Fruit fly (Drosophila melanogaster) whole organism, wandering third instar larva: ENCODE results near the gene CG16959.

ENCODE experiments used
- Abd-B ChIP-seq: fragments of >200 bp; optimal IDR thresholded peaks from 2 replicates; lab custom pipeline; 2017; ENCODE audit warnings: missing biosample characterization, missing genetic modification characterization
- CG32264 ChIP-seq: fragments of 200-800 bp; sonication (Bioruptor generic); optimal IDR thresholded peaks from 2 replicates; lab custom pipeline; 2016; ENCODE audit warnings: missing biosample characterization, missing genetic modification characterization
- Hr83 ChIP-seq: fragments of 200-300 bp; sonication (Bioruptor generic); optimal IDR thresholded peaks from 2 replicates; lab custom pipeline; 2016; ENCODE audit warnings: missing biosample characterization, mild to moderate bottlenecking, missing genetic modification characterization, moderate library complexity; ENCODE audit not compliant: poor library complexity, severe bottlenecking
- Myc ChIP-seq: fragments of >200 bp; optimal IDR thresholded peaks from 2 replicates; lab custom pipeline; 2017
- Rel ChIP-seq, 2 experiments: fragments of 200-800 bp; sonication (Bioruptor generic) in 1 of 2; optimal IDR thresholded peaks; 2 replicates in 1 of 2; 3 replicates in 1 of 2; lab custom pipeline; 2016 to 2019; ENCODE audit warnings: mild to moderate bottlenecking in 2 of 2, missing biosample characterization in 2 of 2, missing genetic modification characterization in 2 of 2, moderate library complexity in 1 of 2
- Vsx2 ChIP-seq: fragments of 200-300, 225-300 bp; sonication (Bioruptor generic); optimal IDR thresholded peaks from 2 replicates; lab custom pipeline; 2018; ENCODE audit warnings: missing biosample characterization, missing genetic modification characterization; ENCODE audit not compliant: partially characterized antibody
- dmrt93B ChIP-seq: fragments of 200-800 bp; sonication (Bioruptor generic); optimal IDR thresholded peaks from 2 replicates; lab custom pipeline; 2018; ENCODE audit warnings: missing biosample characterization, mild to moderate bottlenecking, missing genetic modification characterization
- h ChIP-seq: fragments of 200-800 bp; sonication (Bioruptor generic); optimal IDR thresholded peaks from 3 replicates; lab custom pipeline; 2016; ENCODE audit warnings: missing biosample characterization, mild to moderate bottlenecking, missing genetic modification characterization
- lola ChIP-seq: fragments of >200 bp; optimal IDR thresholded peaks from 2 replicates; lab custom pipeline; 2017; ENCODE audit warnings: missing biosample characterization, missing genetic modification characterization
- pan ChIP-seq: fragments of >200 bp; optimal IDR thresholded peaks from 2 replicates; lab custom pipeline; 2017
- psq ChIP-seq: fragments of 200-800 bp; sonication (Bioruptor generic); optimal IDR thresholded peaks from 3 replicates; lab custom pipeline; 2017; ENCODE audit warnings: missing biosample characterization, mild to moderate bottlenecking, missing genetic modification characterization, moderate library complexity
- tai ChIP-seq: sonication (Bioruptor generic); optimal IDR thresholded peaks from 2 replicates; lab custom pipeline; 2016; ENCODE audit warnings: missing biosample characterization, missing genetic modification characterization

DNA sequence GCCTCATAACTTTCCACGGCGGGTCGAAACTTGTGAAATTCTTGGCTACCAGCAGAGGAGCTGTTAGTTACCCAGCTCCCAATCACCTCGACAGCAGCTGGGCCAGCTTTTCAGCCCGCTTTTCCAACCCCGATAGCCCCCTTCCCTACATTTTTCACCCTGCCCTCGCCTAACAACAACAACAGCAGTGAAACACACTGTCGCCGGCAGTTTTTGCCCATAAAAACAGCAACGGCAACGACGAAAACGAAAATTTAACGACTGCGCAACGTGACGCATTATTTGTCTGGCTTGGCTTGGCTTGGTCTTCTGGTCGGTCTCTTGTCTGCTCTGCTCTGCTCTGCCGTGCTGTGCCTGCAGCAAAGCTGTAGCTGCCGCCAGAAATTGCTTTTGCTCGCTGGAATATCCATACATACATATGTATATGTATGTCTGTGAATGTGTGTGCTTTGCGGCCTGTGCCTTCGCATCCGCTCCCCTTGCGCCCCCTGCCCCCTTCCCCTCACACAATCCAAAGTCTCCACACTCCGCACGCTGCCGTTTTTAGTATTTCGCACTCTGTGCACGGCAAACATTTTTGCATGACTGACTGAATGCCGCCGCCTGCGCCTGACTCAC lies 17.9 kb downstream of the CG16959 start:
- no peak for TF ChIP-seq lola (GFP tag; lab: Kevin White, UChicago)
- no peak for TF ChIP-seq Abd-B
- TF ChIP-seq dmrt93B: no peak
- TF ChIP-seq Vsx2 (GFP tag; lab: Kevin White, UChicago): no peak
- TF ChIP-seq Myc (lab: Kevin White, UChicago): no peak
- TF ChIP-seq Rel (GFP tag; optimal IDR thresholded peaks at IDR 0.05; lab: Kevin White, UChicago): no peak
- TF ChIP-seq Rel (tag; optimal IDR thresholded peaks at IDR 0.05; lab: Kevin White, UChicago): no peak
- TF ChIP-seq psq (GFP tag; lab: Kevin White, UChicago): no peak
- TF ChIP-seq tai (GFP tag; lab: Kevin White, UChicago): no peak
- no peak for TF ChIP-seq h (GFP tag; lab: Kevin White, UChicago)
- TF ChIP-seq pan (lab: Kevin White, UChicago): no peak
- TF ChIP-seq Hr83: no peak
- TF ChIP-seq CG32264 (GFP tag; lab: Kevin White, UChicago): no peak
